Worm (Caenorhabditis elegans) whole organism, young adult: Measurements from ENCODE around the gene D1086.21.

Experiments
- B0261.1 ChIP-seq: sonication (generic microtip); optimal IDR thresholded peaks from 2 replicates; lab custom pipeline; 2016; ENCODE audit warnings: mild to moderate bottlenecking, missing genetic modification characterization, moderate library complexity, missing compliant biosample characterization
- B0336.3 ChIP-seq: fragments of 200-800 bp; sonication (Bioruptor generic); IDR thresholded peaks from 2 replicates; pipeline ENCODE4 v1.3.6; 2022; ENCODE audit warnings: missing genetic modification characterization, missing compliant biosample characterization
- C17E4.6 ChIP-seq: fragments of 200-800 bp; sonication (Bioruptor generic); IDR thresholded peaks from 2 replicates; pipeline ENCODE4 v1.3.6; 2022; ENCODE audit warnings: missing genetic modification reagents, missing genetic modification characterization, missing compliant biosample characterization
- D2030.7 ChIP-seq: fragments of 200-800 bp; sonication (Bioruptor generic); IDR thresholded peaks from 2 replicates; pipeline ENCODE4 v1.3.6; 2022; ENCODE audit warnings: missing genetic modification reagents, missing genetic modification characterization, missing compliant biosample characterization
- F33H1.4 ChIP-seq: fragments of 200-800 bp; sonication (Bioruptor generic); IDR thresholded peaks from 2 replicates; pipeline ENCODE4 v1.3.6; 2022; ENCODE audit warnings: missing genetic modification reagents, missing genetic modification characterization, missing compliant biosample characterization
- F37B4.10 ChIP-seq: fragments of 200-800 bp; sonication (Bioruptor generic); IDR thresholded peaks from 2 replicates; pipeline ENCODE4 v1.3.6; 2022; ENCODE audit warnings: missing genetic modification characterization, missing compliant biosample characterization
- F39B2.1 ChIP-seq: fragments of 200-800 bp; sonication (Bioruptor generic); IDR thresholded peaks from 2 replicates; pipeline ENCODE4 v1.3.6; 2022; ENCODE audit warnings: missing genetic modification reagents, missing genetic modification characterization, missing compliant biosample characterization
- F49E8.2 ChIP-seq: sonication (generic microtip); optimal IDR thresholded peaks from 3 replicates; lab custom pipeline; 2017; ENCODE audit warnings: missing genetic modification characterization, mild to moderate bottlenecking, missing compliant biosample characterization, antibody characterized with exemption, moderate library complexity; ENCODE audit not compliant: insufficient read depth
- K12H6.12 ChIP-seq: fragments of 200-800 bp; sonication (Bioruptor generic); optimal IDR thresholded peaks from 2 replicates; lab custom pipeline; 2018; ENCODE audit warnings: mild to moderate bottlenecking, missing genetic modification characterization, missing compliant biosample characterization
- Y53F4B.3 ChIP-seq: fragments of 200-800 bp; sonication (Bioruptor generic); IDR thresholded peaks from 2 replicates; pipeline ENCODE4 v1.3.6; 2022; ENCODE audit warnings: missing genetic modification reagents, missing genetic modification characterization, missing compliant biosample characterization
- Y67H2A.10 ChIP-seq: fragments of 200-800 bp; sonication (Bioruptor generic); conservative IDR thresholded peaks from 2 replicates; pipeline ENCODE4 v1.3.6; 2022; ENCODE audit warnings: missing genetic modification reagents, missing genetic modification characterization, missing compliant biosample characterization
- Y95B8A.8 ChIP-seq: fragments of 200-800 bp; sonication (Bioruptor generic); IDR thresholded peaks from 2 replicates; pipeline ENCODE4 v1.3.6; 2022; ENCODE audit warnings: missing genetic modification reagents, missing genetic modification characterization, missing compliant biosample characterization
- ama-1 ChIP-seq, 3 experiments: fragments of 150-350 bp in 1 of 3; sonication (generic microtip) in 2 of 3; optimal IDR thresholded peaks; 2 replicates each; lab custom pipeline; 2014 to 2018; ENCODE audit warnings: missing biosample characterization in 2 of 3, missing genetic modification characterization in 2 of 3, missing genetic modification reagents in 2 of 3
- attf-3 ChIP-seq: fragments of 200-800 bp; sonication (Bioruptor generic); conservative IDR thresholded peaks from 2 replicates; pipeline ENCODE4 v1.3.6; 2022; ENCODE audit warnings: missing genetic modification reagents, missing genetic modification characterization, missing compliant biosample characterization
- attf-6 ChIP-seq: fragments of 200-800 bp; sonication (Bioruptor generic); IDR thresholded peaks from 2 replicates; pipeline ENCODE4 v1.3.6; 2022; ENCODE audit warnings: missing genetic modification reagents, missing genetic modification characterization, missing compliant biosample characterization
- ceh-100 ChIP-seq: fragments of 200-800 bp; sonication (Bioruptor generic); IDR thresholded peaks from 2 replicates; pipeline ENCODE4 v1.3.6; 2022; ENCODE audit warnings: missing genetic modification reagents, missing genetic modification characterization, missing compliant biosample characterization
- ceh-27 ChIP-seq: fragments of 200-800 bp; sonication (Bioruptor generic); optimal IDR thresholded peaks from 2 replicates; lab custom pipeline; 2018; ENCODE audit warnings: mild to moderate bottlenecking, missing genetic modification characterization, moderate library complexity, missing compliant biosample characterization
- chd-7 ChIP-seq: sonication (generic microtip); optimal IDR thresholded peaks from 2 replicates; lab custom pipeline; 2016; ENCODE audit warnings: mild to moderate bottlenecking, missing genetic modification characterization, moderate library complexity, missing compliant biosample characterization
- efl-1 ChIP-seq: fragments of 150-350 bp; optimal IDR thresholded peaks from 2 replicates; lab custom pipeline; 2014; ENCODE audit warnings: missing biosample characterization, missing genetic modification reagents, missing genetic modification characterization
- hmg-20 ChIP-seq: fragments of 200-800 bp; sonication (Bioruptor generic); IDR thresholded peaks from 2 replicates; pipeline ENCODE4 v1.3.6; 2022; ENCODE audit warnings: missing genetic modification reagents, missing genetic modification characterization, missing compliant biosample characterization
- lsl-1 ChIP-seq: fragments of 200-800 bp; sonication (Bioruptor generic); optimal IDR thresholded peaks from 2 replicates; lab custom pipeline; 2018; ENCODE audit warnings: mild to moderate bottlenecking, missing genetic modification characterization, moderate library complexity, missing compliant biosample characterization
- lsy-27 ChIP-seq: sonication (generic microtip); optimal IDR thresholded peaks from 2 replicates; lab custom pipeline; 2017; ENCODE audit warnings: missing genetic modification characterization, mild to moderate bottlenecking, missing compliant biosample characterization, antibody characterized with exemption, missing genotype, borderline replicate concordance; ENCODE audit not compliant: insufficient read depth
- madf-3 ChIP-seq: fragments of 200-800 bp; sonication (Bioruptor generic); IDR thresholded peaks from 2 replicates; pipeline ENCODE4 v1.3.6; 2022; ENCODE audit warnings: missing genetic modification reagents, missing genetic modification characterization, missing compliant biosample characterization
- madf-6 ChIP-seq: fragments of 200-800 bp; sonication (Bioruptor generic); IDR thresholded peaks from 2 replicates; pipeline ENCODE4 v1.3.6; 2022; ENCODE audit warnings: missing genetic modification reagents, missing genetic modification characterization, missing compliant biosample characterization
- madf-8 ChIP-seq: fragments of 200-800 bp; sonication (Bioruptor generic); conservative IDR thresholded peaks from 2 replicates; pipeline ENCODE4 v1.3.6; 2022; ENCODE audit warnings: missing genetic modification reagents, missing genetic modification characterization, missing compliant biosample characterization
- mcd-1 ChIP-seq: fragments of 200-800 bp; sonication (Bioruptor generic); IDR thresholded peaks from 2 replicates; pipeline ENCODE4 v1.3.6; 2022; ENCODE audit warnings: missing genetic modification reagents, missing genetic modification characterization, missing compliant biosample characterization
- mxl-1 ChIP-seq: sonication (generic microtip); optimal IDR thresholded peaks from 2 replicates; lab custom pipeline; 2016; ENCODE audit warnings: missing genetic modification characterization, missing compliant biosample characterization
- nhr-179 ChIP-seq: sonication (generic microtip); optimal IDR thresholded peaks from 2 replicates; lab custom pipeline; 2016; ENCODE audit warnings: mild to moderate bottlenecking, missing genetic modification characterization, missing compliant biosample characterization
- nhr-90 ChIP-seq: sonication (generic microtip); optimal IDR thresholded peaks from 2 replicates; lab custom pipeline; 2016; ENCODE audit warnings: missing genotype, mild to moderate bottlenecking, missing genetic modification characterization, missing compliant biosample characterization
- pbrm-1 ChIP-seq: fragments of 200-800 bp; sonication (Bioruptor generic); IDR thresholded peaks from 2 replicates; pipeline ENCODE4 v1.3.6; 2022; ENCODE audit warnings: missing genetic modification reagents, missing genetic modification characterization, missing compliant biosample characterization
- rcor-1 ChIP-seq: fragments of 200-800 bp; sonication (Bioruptor generic); IDR thresholded peaks from 2 replicates; pipeline ENCODE4 v1.3.6; 2022; ENCODE audit warnings: missing genetic modification reagents, missing genetic modification characterization, missing compliant biosample characterization
- rec-8 ChIP-seq, 2 experiments: sonication (generic microtip); optimal IDR thresholded peaks; 2 replicates each; lab custom pipeline; 2016; ENCODE audit warnings: mild to moderate bottlenecking in 2 of 2, missing genetic modification characterization in 2 of 2, missing genetic modification reagents in 2 of 2, missing genotype in 2 of 2, missing biosample characterization in 1 of 2, missing compliant biosample characterization in 1 of 2, moderate library complexity in 1 of 2
- repo-1 ChIP-seq: sonication (generic microtip); optimal IDR thresholded peaks from 2 replicates; lab custom pipeline; 2017; ENCODE audit warnings: mild to moderate bottlenecking, missing genetic modification characterization, missing compliant biosample characterization
- snpc-1.1 ChIP-seq: sonication (generic microtip); optimal IDR thresholded peaks from 2 replicates; lab custom pipeline; 2017; ENCODE audit warnings: missing genetic modification characterization, mild to moderate bottlenecking, missing compliant biosample characterization, antibody characterized with exemption, moderate library complexity, missing genotype, missing genetic modification reagents; ENCODE audit not compliant: insufficient read depth
- snpc-4 ChIP-seq, 5 experiments: fragments of 150-350 bp in 1 of 5; sonication (generic microtip) in 4 of 5; optimal IDR thresholded peaks; 2 replicates each; lab custom pipeline; 2014 to 2018; ENCODE audit warnings: missing genetic modification characterization in 5 of 5, missing biosample characterization in 3 of 5, antibody characterized with exemption in 2 of 5, mild to moderate bottlenecking in 2 of 5, missing compliant biosample characterization in 2 of 5, missing genotype in 2 of 5, moderate library complexity in 2 of 5, missing genetic modification reagents in 1 of 5
- unc-130 ChIP-seq: sonication (generic microtip); optimal IDR thresholded peaks from 2 replicates; lab custom pipeline; 2016; ENCODE audit warnings: missing genetic modification reagents, missing genetic modification characterization, missing compliant biosample characterization
- unc-62 ChIP-seq: fragments of 150-350 bp; optimal IDR thresholded peaks from 2 replicates; lab custom pipeline; 2014; ENCODE audit warnings: missing biosample characterization, missing genetic modification reagents, missing genetic modification characterization
- xnd-1 ChIP-seq: sonication (generic microtip); optimal IDR thresholded peaks from 2 replicates; lab custom pipeline; 2016; ENCODE audit warnings: missing genotype, missing genetic modification reagents, missing genetic modification characterization, missing compliant biosample characterization
- ztf-18 ChIP-seq: sonication (generic microtip); optimal IDR thresholded peaks from 2 replicates; lab custom pipeline; 2016; ENCODE audit warnings: missing genotype, mild to moderate bottlenecking, missing genetic modification characterization, missing compliant biosample characterization
- ztf-22 ChIP-seq: fragments of 200-800 bp; sonication (Bioruptor generic); optimal IDR thresholded peaks from 2 replicates; lab custom pipeline; 2018; ENCODE audit warnings: mild to moderate bottlenecking, missing genetic modification characterization, moderate library complexity, missing compliant biosample characterization
- ztf-25 ChIP-seq: fragments of 200-800 bp; sonication (Bioruptor generic); IDR thresholded peaks from 2 replicates; pipeline ENCODE4 v1.3.6; 2022; ENCODE audit warnings: missing genetic modification reagents, missing genetic modification characterization, missing compliant biosample characterization

The D1086.21 gene

DNA sequence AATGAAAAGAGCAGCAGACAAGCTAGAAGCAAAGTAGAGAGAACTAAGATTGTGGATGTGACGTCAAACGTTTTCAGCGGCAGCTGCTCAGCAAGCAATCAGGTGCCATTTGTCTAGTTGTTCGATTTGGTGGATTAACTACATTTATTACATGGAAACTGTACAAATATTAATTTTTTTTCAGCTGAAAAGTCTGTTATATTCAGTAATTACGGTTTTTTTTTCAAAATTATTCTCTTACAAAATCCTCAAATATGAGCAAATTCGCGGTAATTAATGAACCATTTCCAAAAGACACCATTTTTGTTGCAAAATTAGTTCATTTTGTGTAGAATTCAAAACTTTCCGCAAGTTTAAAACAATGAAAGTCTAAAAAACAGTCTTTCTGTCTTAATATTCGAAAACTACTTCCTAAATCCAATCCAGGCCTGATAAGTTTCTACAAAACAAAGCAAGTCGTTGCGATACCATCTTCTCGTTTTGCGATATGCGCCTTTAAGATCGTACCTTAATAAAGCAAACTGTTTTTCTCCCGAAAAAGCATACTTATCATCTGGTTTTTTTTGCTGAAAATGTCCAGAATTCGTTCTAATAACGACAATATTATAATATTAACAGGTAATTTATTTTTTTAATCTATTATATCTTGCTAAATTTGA, 25.9 kb downstream of the D1086.21 start, which contains the start of the genes D1086.5 and him-5:
TSS of gene D1086.5 (minus strand) at position 51 of the 659 bp plus-strand sequence.
TSS of gene him-5 (plus strand) at position 118 of the 659 bp plus-strand sequence.
- TF ChIP-seq F33H1.4 (GFP tag; lab: Robert Waterston, UW): peak; percentile 79
- TF ChIP-seq nhr-90: no peak
- peak; percentile 86 for TF ChIP-seq madf-6 (GFP tag; lab: Robert Waterston, UW)
- no peak for TF ChIP-seq nhr-179 (tag; lab: Kevin White, UChicago)
- TF ChIP-seq snpc-4 (GFP tag; optimal IDR thresholded peaks at IDR 0.05; lab: Kevin White, UChicago): no peak
- peak in 1 of 4 experiments; percentile 30 for TF ChIP-seq snpc-4 (tag; optimal IDR thresholded peaks at IDR 0.05; lab: Kevin White, UChicago)
- TF ChIP-seq ceh-27 (GFP tag; lab: Kevin White, UChicago): no peak
- TF ChIP-seq madf-8 (GFP tag; lab: Robert Waterston, UW): peak; percentile 88
- peak; percentile 89 for TF ChIP-seq lsl-1 (GFP tag; lab: Kevin White, UChicago)
- TF ChIP-seq snpc-1.1 (tag; lab: Kevin White, UChicago): peak; percentile 37
- TF ChIP-seq pbrm-1: no peak

DNA sequence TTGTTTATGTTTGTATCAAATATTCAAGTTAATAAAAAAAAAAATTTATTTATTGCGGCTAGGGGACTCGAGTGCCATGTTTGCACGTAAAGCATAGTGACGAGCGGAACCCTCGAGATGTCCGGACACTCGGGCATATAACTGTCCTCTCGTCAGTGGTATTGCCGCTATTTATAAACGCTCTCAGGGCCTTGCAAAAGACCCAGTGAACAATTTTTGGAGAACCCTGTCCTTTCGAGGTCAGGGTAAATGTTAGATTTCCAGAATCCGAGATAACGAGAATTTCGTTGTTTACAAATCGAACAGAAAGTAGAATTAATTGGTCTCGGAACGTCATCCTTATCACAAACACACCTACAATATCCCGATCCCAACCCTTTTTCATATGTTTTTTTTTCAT, 27.9 kb downstream of the D1086.21 start, which contains the start of gene D1086.3:
TSS of gene D1086.3 (plus strand) at position 390 of the 400 bp plus-strand sequence.
- TF ChIP-seq Y67H2A.10 (GFP tag; lab: Robert Waterston, UW) (no peak), hmg-20 (GFP tag; lab: Robert Waterston, UW) (peak; percentile 52; the same call in 1 of the 2 replicates), snpc-1.1 (tag; lab: Kevin White, UChicago) (peak; percentile 99), K12H6.12 (tag; lab: Kevin White, UChicago) (peak; percentile 15), ztf-18 (tag; lab: Kevin White, UChicago) (peak; percentile 35), lsl-1 (GFP tag; lab: Kevin White, UChicago) (peak; percentile 73), rec-8 (tag; optimal IDR thresholded peaks at IDR 0.05; lab: Kevin White, UChicago) (peak; percentile 16 to 38), ceh-100 (peak; percentile 67), attf-6 (peak; percentile 93), attf-3 (GFP tag; lab: Robert Waterston, UW) (peak; percentile 32; the same call in 1 of the 2 replicates), D2030.7 (GFP tag; lab: Robert Waterston, UW) (peak; percentile 84), Y53F4B.3 (GFP tag; lab: Robert Waterston, UW) (peak; percentile 21; the same call in 1 of the 2 replicates), Y95B8A.8 (0 out of 2 replicates have a peak, but pooled peaks have one; percentile 32), lsy-27 (tag; lab: Kevin White, UChicago) (no peak), B0336.3 (peak; percentile 73), madf-3 (no peak; the same call in 1 of the 2 replicates), mcd-1 (GFP tag; lab: Robert Waterston, UW) (peak; percentile 67), pbrm-1 (peak; percentile 95), ztf-25 (GFP tag; lab: Robert Waterston, UW) (0 out of 2 replicates have a peak, but pooled peaks have one; percentile 58), repo-1 (tag; lab: Kevin White, UChicago) (peak; percentile 52), efl-1 (peak; percentile 21), chd-7 (tag; lab: Kevin White, UChicago) (peak; percentile 14), ceh-27 (GFP tag; lab: Kevin White, UChicago) (peak; percentile 5), unc-62 (no peak), ztf-22 (no peak), F49E8.2 (tag; lab: Kevin White, UChicago) (peak; percentile 76), unc-130 (GFP tag; lab: Kevin White, UChicago) (peak; percentile 59), ama-1 (optimal IDR thresholded peaks at IDR 0.05; lab: Kevin White, UChicago) (peak; percentile 73), ama-1 (GFP tag; optimal IDR thresholded peaks at IDR 0.05; lab: Kevin White, UChicago) (no peak), xnd-1 (tag; lab: Kevin White, UChicago) (peak; percentile 49), mxl-1 (tag; lab: Kevin White, UChicago) (peak; percentile 51), snpc-4 (GFP tag; optimal IDR thresholded peaks at IDR 0.05; lab: Kevin White, UChicago) (peak; percentile 97), snpc-4 (tag; optimal IDR thresholded peaks at IDR 0.05; lab: Kevin White, UChicago) (peak; percentile 95 to 99 (median 97)), B0261.1 (tag; lab: Kevin White, UChicago) (peak; percentile 5), F37B4.10 (GFP tag; lab: Robert Waterston, UW) (no peak), rcor-1 (GFP tag; lab: Robert Waterston, UW) (peak; percentile 62), C17E4.6 (peak; percentile 58; the same call in 1 of the 2 replicates), F39B2.1 (no peak)
